Worm (Caenorhabditis elegans): ENCODE data around the gene Y22F5A.11.

The Y22F5A.11 gene

ce11 chrV:10320101-10320761 is 44.8 kb upstream of the Y22F5A.11 start, which contains the start of the genes gna-1 and B0024.13:
Gene gna-1 (minus strand): TSS chrV:10320151.
Gene B0024.13 (plus strand): TSS chrV:10320711.
- no peak for TF ChIP-seq nhr-28 (tag; optimal IDR thresholded peaks at IDR 0.05)
- TF ChIP-seq ceh-28 (tag; optimal IDR thresholded peaks at IDR 0.05) = no peak
- TF ChIP-seq zag-1 (tag; optimal IDR thresholded peaks at IDR 0.05) = no peak
- TF ChIP-seq unc-62 (GFP tag; optimal IDR thresholded peaks at IDR 0.05) = no peak
- TF ChIP-seq daf-12 (tag; optimal IDR thresholded peaks at IDR 0.05) = no peak
- no peak for TF ChIP-seq ceh-16 (tag; optimal IDR thresholded peaks at IDR 0.05)
- peak; percentile 72 for TF ChIP-seq pha-4 (tag; optimal IDR thresholded peaks at IDR 0.05)
- TF ChIP-seq nhr-23 (tag; optimal IDR thresholded peaks at IDR 0.05) = peak; percentile 79
- TF ChIP-seq nhr-67 (tag; optimal IDR thresholded peaks at IDR 0.05) = no peak
- TF ChIP-seq nhr-77 (tag; optimal IDR thresholded peaks at IDR 0.05) = no peak
- TF ChIP-seq unc-39 (tag; optimal IDR thresholded peaks at IDR 0.05) = no peak
- TF ChIP-seq fkh-10 (GFP tag; optimal IDR thresholded peaks at IDR 0.05) = no peak
- TF ChIP-seq egl-27 (tag; optimal IDR thresholded peaks at IDR 0.05) = no peak
- TF ChIP-seq ztf-4 (tag; optimal IDR thresholded peaks at IDR 0.05) = no peak
- TF ChIP-seq aly-2 (tag; optimal IDR thresholded peaks at IDR 0.05) = no peak
- peak; percentile 10 for TF ChIP-seq lsy-12 (tag; optimal IDR thresholded peaks at IDR 0.05)
- TF ChIP-seq skn-1 (tag; optimal IDR thresholded peaks at IDR 0.05) = no peak
- peak; percentile 1 for TF ChIP-seq elt-2 (tag; optimal IDR thresholded peaks at IDR 0.05)
- TF ChIP-seq fkh-2 (tag; optimal IDR thresholded peaks at IDR 0.05) = no peak
- no peak for TF ChIP-seq elt-1 (tag; optimal IDR thresholded peaks at IDR 0.05)
- TF ChIP-seq ceh-9 (tag; optimal IDR thresholded peaks at IDR 0.05) = no peak
- TF ChIP-seq snpc-4 (tag; optimal IDR thresholded peaks at IDR 0.05) = no peak
- no peak for TF ChIP-seq jun-1 (tag; optimal IDR thresholded peaks at IDR 0.05)
- no peak for TF ChIP-seq mdl-1 (tag; optimal IDR thresholded peaks at IDR 0.05)
- TF ChIP-seq fos-1 (tag; optimal IDR thresholded peaks at IDR 0.05) = no peak
- TF ChIP-seq lin-39 (tag; optimal IDR thresholded peaks at IDR 0.05) = peak; percentile 56
- no peak for TF ChIP-seq elt-3 (tag; optimal IDR thresholded peaks at IDR 0.05)
- TF ChIP-seq eor-1 (tag; optimal IDR thresholded peaks at IDR 0.05) = no peak
- no peak for TF ChIP-seq nhr-12 (tag; optimal IDR thresholded peaks at IDR 0.05)
- TF ChIP-seq lin-15B (tag; optimal IDR thresholded peaks at IDR 0.05) = peak; percentile 68
- TF ChIP-seq nhr-11 (tag; optimal IDR thresholded peaks at IDR 0.05) = no peak
- peak; percentile 17 for TF ChIP-seq hmg-11 (tag; optimal IDR thresholded peaks at IDR 0.05)
- peak; percentile 78 for TF ChIP-seq nhr-43 (tag; optimal IDR thresholded peaks at IDR 0.05; ENCODE audit: poor library complexity, severe bottlenecking)
- TF ChIP-seq nhr-76 (tag; optimal IDR thresholded peaks at IDR 0.05) = no peak

- TF ChIP-seq jun-1 (tag; optimal IDR thresholded peaks at IDR 0.05) (no peak), nhr-12 (tag; optimal IDR thresholded peaks at IDR 0.05) (no peak), elt-2 (tag; optimal IDR thresholded peaks at IDR 0.05) (no peak), snpc-4 (tag; optimal IDR thresholded peaks at IDR 0.05) (no peak), nfya-1 (tag; optimal IDR thresholded peaks at IDR 0.05; ENCODE audit: insufficient read depth) (no peak), R02D3.7 (tag; optimal IDR thresholded peaks at IDR 0.05) (no peak)
These were observed 44.0 kb upstream of the Y22F5A.11 start, which contains the start of gene B0024.11 for ce11 chrV:10319434-10319833. Gene B0024.11 (minus strand): TSS chrV:10319534.

- no peak for TF ChIP-seq nhr-237 (tag; optimal IDR thresholded peaks at IDR 0.05)
- TF ChIP-seq unc-62 (GFP tag; optimal IDR thresholded peaks at IDR 0.05) = no peak
- no peak for TF ChIP-seq ZK546.5 (tag; optimal IDR thresholded peaks at IDR 0.05)
- TF ChIP-seq ztf-4 (tag; optimal IDR thresholded peaks at IDR 0.05) = no peak
- TF ChIP-seq ama-1 (optimal IDR thresholded peaks at IDR 0.05) = no peak
- TF ChIP-seq nhr-76 (tag; optimal IDR thresholded peaks at IDR 0.05) = no peak
- no peak for TF ChIP-seq nhr-11 (tag; optimal IDR thresholded peaks at IDR 0.05)
- TF ChIP-seq ceh-82 (tag; optimal IDR thresholded peaks at IDR 0.05) = no peak
- TF ChIP-seq fos-1 (tag; optimal IDR thresholded peaks at IDR 0.05) = no peak
- no peak for TF ChIP-seq snpc-4 (tag; optimal IDR thresholded peaks at IDR 0.05)
- TF ChIP-seq egl-27 (tag; optimal IDR thresholded peaks at IDR 0.05) = no peak
- TF ChIP-seq egl-5 (tag; optimal IDR thresholded peaks at IDR 0.05) = no peak
- TF ChIP-seq fkh-10 (GFP tag; optimal IDR thresholded peaks at IDR 0.05) = no peak
- TF ChIP-seq ceh-28 (tag; optimal IDR thresholded peaks at IDR 0.05) = no peak
These were observed 41.8 kb upstream of the Y22F5A.11 start, which contains the start of gene asps-1 for ce11 chrV:10317294-10317693. Gene asps-1 (minus strand): TSS chrV:10317394.

Data from whole organism, L3 larva.